Fruit fly (Drosophila melanogaster) Kc167 (cell line): ENCODE results near the gene CG9338.

Experiments
- Myc ChIP-seq: fragments of >200 bp; optimal IDR thresholded peaks from 2 replicates; lab custom pipeline; 2017; ENCODE audit warnings: missing external identifiers
- h ChIP-seq: fragments of >200 bp; optimal IDR thresholded peaks from 3 replicates; lab custom pipeline; 2018; ENCODE audit warnings: missing external identifiers
- psq ChIP-seq: fragments of >200 bp; optimal IDR thresholded peaks from 2 replicates; lab custom pipeline; 2017; ENCODE audit warnings: missing external identifiers

dm6 chr2L:20821249-20822024 is 43.6 kb upstream of the CG9338 start:
- no peak for TF ChIP-seq Myc (lab: Kevin White, UChicago)
- no peak for TF ChIP-seq psq (lab: Kevin White, UChicago)
- no peak for TF ChIP-seq h
